Worm (Caenorhabditis elegans): Measurements from ENCODE around the gene maph-9.

maph-9 gene

ce11 chrIV:7191745-7192144, 35.3 kb downstream of the maph-9 start, which contains the start of gene R13A1.5:
Gene R13A1.5 (minus strand): TSS chrIV:7191845.
- TF ChIP-seq nhr-237 (tag; optimal IDR thresholded peaks at IDR 0.05) (no peak), elt-2 (tag; optimal IDR thresholded peaks at IDR 0.05) (no peak), nhr-11 (tag; optimal IDR thresholded peaks at IDR 0.05) (no peak), sea-2 (GFP tag; optimal IDR thresholded peaks at IDR 0.05) (no peak), unc-62 (GFP tag; optimal IDR thresholded peaks at IDR 0.05) (no peak), nhr-25 (tag; optimal IDR thresholded peaks at IDR 0.05) (no peak), nhr-12 (tag; optimal IDR thresholded peaks at IDR 0.05) (no peak), skn-1 (tag; optimal IDR thresholded peaks at IDR 0.05) (no peak), pqm-1 (tag; optimal IDR thresholded peaks at IDR 0.05) (no peak), zag-1 (tag; optimal IDR thresholded peaks at IDR 0.05) (no peak), nfya-1 (tag; optimal IDR thresholded peaks at IDR 0.05; ENCODE audit: insufficient read depth) (no peak), ceh-16 (tag; optimal IDR thresholded peaks at IDR 0.05) (no peak), tbx-2 (tag; optimal IDR thresholded peaks at IDR 0.05) (no peak), mml-1 (tag; optimal IDR thresholded peaks at IDR 0.05) (no peak), nhr-76 (tag; optimal IDR thresholded peaks at IDR 0.05) (no peak), elt-1 (tag; optimal IDR thresholded peaks at IDR 0.05) (no peak), fkh-10 (GFP tag; optimal IDR thresholded peaks at IDR 0.05) (no peak), ama-1 (optimal IDR thresholded peaks at IDR 0.05) (no peak), ceh-9 (tag; optimal IDR thresholded peaks at IDR 0.05) (no peak)

- no peak for TF ChIP-seq fkh-2 (tag; optimal IDR thresholded peaks at IDR 0.05)
- TF ChIP-seq R02D3.7 (tag; optimal IDR thresholded peaks at IDR 0.05), result no peak
- no peak for TF ChIP-seq mdl-1 (tag; optimal IDR thresholded peaks at IDR 0.05)
- no peak for TF ChIP-seq daf-12 (tag; optimal IDR thresholded peaks at IDR 0.05)
- no peak for TF ChIP-seq lin-39 (tag; optimal IDR thresholded peaks at IDR 0.05)
- TF ChIP-seq fkh-10 (GFP tag; optimal IDR thresholded peaks at IDR 0.05), result no peak
- no peak for TF ChIP-seq elt-2 (tag; optimal IDR thresholded peaks at IDR 0.05)
- no peak for TF ChIP-seq ama-1 (optimal IDR thresholded peaks at IDR 0.05)
- TF ChIP-seq egl-5 (tag; optimal IDR thresholded peaks at IDR 0.05), result no peak
- TF ChIP-seq ZK546.5 (tag; optimal IDR thresholded peaks at IDR 0.05), result no peak
- no peak for TF ChIP-seq ceh-16 (tag; optimal IDR thresholded peaks at IDR 0.05)
- no peak for TF ChIP-seq unc-39 (tag; optimal IDR thresholded peaks at IDR 0.05)
- TF ChIP-seq eor-1 (tag; optimal IDR thresholded peaks at IDR 0.05), result no peak
Observed at ce11 chrIV:7195734-7196133, 39.3 kb downstream of the maph-9 start, which contains the start of gene best-16. Gene best-16 (minus strand): TSS chrIV:7195834.

- TF ChIP-seq snpc-4 (tag; optimal IDR thresholded peaks at IDR 0.05) (no peak), ztf-4 (tag; optimal IDR thresholded peaks at IDR 0.05) (no peak), mml-1 (tag; optimal IDR thresholded peaks at IDR 0.05) (no peak)
Observed at ce11 chrIV:7196853-7197252, 40.4 kb downstream of the maph-9 start, which contains the start of gene unc-8. Gene unc-8 (plus strand): TSS chrIV:7197153.

- TF ChIP-seq ceh-28 (tag; optimal IDR thresholded peaks at IDR 0.05) (no peak), eor-1 (tag; optimal IDR thresholded peaks at IDR 0.05) (no peak), elt-1 (tag; optimal IDR thresholded peaks at IDR 0.05) (no peak), skn-1 (tag; optimal IDR thresholded peaks at IDR 0.05) (no peak), nhr-237 (tag; optimal IDR thresholded peaks at IDR 0.05) (no peak), tbx-2 (tag; optimal IDR thresholded peaks at IDR 0.05) (no peak), lin-15B (tag; optimal IDR thresholded peaks at IDR 0.05) (no peak), lsy-12 (tag; optimal IDR thresholded peaks at IDR 0.05) (no peak), unc-62 (GFP tag; optimal IDR thresholded peaks at IDR 0.05) (no peak), lin-39 (tag; optimal IDR thresholded peaks at IDR 0.05) (no peak), elt-3 (tag; optimal IDR thresholded peaks at IDR 0.05) (no peak), egl-5 (tag; optimal IDR thresholded peaks at IDR 0.05) (no peak), ceh-9 (tag; optimal IDR thresholded peaks at IDR 0.05) (no peak), R02D3.7 (tag; optimal IDR thresholded peaks at IDR 0.05) (no peak), snpc-4 (tag; optimal IDR thresholded peaks at IDR 0.05) (no peak), ceh-16 (tag; optimal IDR thresholded peaks at IDR 0.05) (no peak), daf-12 (tag; optimal IDR thresholded peaks at IDR 0.05) (no peak), elt-2 (tag; optimal IDR thresholded peaks at IDR 0.05) (no peak), mml-1 (tag; optimal IDR thresholded peaks at IDR 0.05) (no peak), ama-1 (optimal IDR thresholded peaks at IDR 0.05) (no peak)
Observed at ce11 chrIV:7203696-7204095, 47.3 kb downstream of the maph-9 start, which contains the start of gene R13A1.3. Gene R13A1.3 (plus strand): TSS chrIV:7203996.

ce11 chrIV:7205969-7206368, 49.5 kb downstream of the maph-9 start, which contains the start of gene kcc-1:
Gene kcc-1 (plus strand): TSS chrIV:7206269.
- no peak for TF ChIP-seq eor-1 (tag; optimal IDR thresholded peaks at IDR 0.05)
- TF ChIP-seq elt-3 (tag; optimal IDR thresholded peaks at IDR 0.05), result no peak
- no peak for TF ChIP-seq ceh-16 (tag; optimal IDR thresholded peaks at IDR 0.05)
- no peak for TF ChIP-seq fkh-2 (tag; optimal IDR thresholded peaks at IDR 0.05)
- TF ChIP-seq elt-2 (tag; optimal IDR thresholded peaks at IDR 0.05), result no peak
- no peak for TF ChIP-seq mdl-1 (tag; optimal IDR thresholded peaks at IDR 0.05)
- TF ChIP-seq skn-1 (tag; optimal IDR thresholded peaks at IDR 0.05), result no peak
- no peak for TF ChIP-seq pqm-1 (tag; optimal IDR thresholded peaks at IDR 0.05)
- TF ChIP-seq nfya-1 (tag; optimal IDR thresholded peaks at IDR 0.05; ENCODE audit: insufficient read depth), result no peak
- TF ChIP-seq nhr-77 (tag; optimal IDR thresholded peaks at IDR 0.05), result no peak
- no peak for TF ChIP-seq ceh-28 (tag; optimal IDR thresholded peaks at IDR 0.05)
- TF ChIP-seq nhr-43 (tag; optimal IDR thresholded peaks at IDR 0.05; ENCODE audit: poor library complexity, severe bottlenecking), result no peak
- TF ChIP-seq egl-5 (tag; optimal IDR thresholded peaks at IDR 0.05), result no peak
